Fruit fly (Drosophila melanogaster): ENCODE measurements around the gene Phlpp.

Gene Phlpp

dm6 chr2L:19023972-19024743, 34.8 kb upstream of the Phlpp start (continued):
- TF ChIP-seq CG11696 (GFP tag; IDR thresholded peaks at IDR 0.05) (no peak), CG3838 (GFP tag; optimal IDR thresholded peaks at IDR 0.05) (no peak), Fer1 (GFP tag; optimal IDR thresholded peaks at IDR 0.05) (peak; percentile 89), CG6813 (GFP tag; optimal IDR thresholded peaks at IDR 0.05) (peak; percentile 46), fd102C (GFP tag; optimal IDR thresholded peaks at IDR 0.05) (no peak), CG8944 (GFP tag; optimal IDR thresholded peaks at IDR 0.05) (no peak), CG8924 (tag; optimal IDR thresholded peaks at IDR 0.05) (peak; percentile 84), CG15601 (tag; optimal IDR thresholded peaks at IDR 0.05) (peak; percentile 72), bab2 (GFP tag; optimal IDR thresholded peaks at IDR 0.05) (peak; percentile 5), row (GFP tag; IDR thresholded peaks at IDR 0.05) (peak; percentile 70), CG4424 (GFP tag; optimal IDR thresholded peaks at IDR 0.05) (peak; percentile 43), CG2875 (GFP tag; optimal IDR thresholded peaks at IDR 0.05) (peak; percentile 34), hth (optimal IDR thresholded peaks at IDR 0.05) (no peak), Dll (GFP tag; IDR thresholded peaks at IDR 0.05; ENCODE audit: partially characterized antibody) (no peak), CG17612 (GFP tag; IDR thresholded peaks at IDR 0.05) (no peak), stc (GFP tag; IDR thresholded peaks at IDR 0.05) (peak; percentile 41; the same call in 1 of the 2 replicates), dmrt99B (tag; optimal IDR thresholded peaks at IDR 0.05) (peak; percentile 87), dm (GFP tag; optimal IDR thresholded peaks at IDR 0.05) (no peak), ems (GFP tag; optimal IDR thresholded peaks at IDR 0.05) (no peak), CG8388 (GFP tag; optimal IDR thresholded peaks at IDR 0.05) (peak; percentile 65), chm (GFP tag; IDR thresholded peaks at IDR 0.05) (0 out of 2 replicates have a peak, but pooled peaks have one; percentile 16), crc (GFP tag; optimal IDR thresholded peaks at IDR 0.05) (no peak), CG14441 (GFP tag; IDR thresholded peaks at IDR 0.05) (no peak), CG17385 (GFP tag; optimal IDR thresholded peaks at IDR 0.05) (peak; percentile 76), ci (GFP tag; IDR thresholded peaks at IDR 0.05) (no peak), Ets97D (GFP tag; optimal IDR thresholded peaks at IDR 0.05) (no peak), Gug (GFP tag; IDR thresholded peaks at IDR 0.05) (0 out of 4 replicates have a peak, but pooled peaks have one; percentile 25), gt (GFP tag; IDR thresholded peaks at IDR 0.05) (no peak), pum (GFP tag; optimal IDR thresholded peaks at IDR 0.05) (peak; percentile 17), pros (GFP tag; optimal IDR thresholded peaks at IDR 0.05) (no peak), ewg (GFP tag; optimal IDR thresholded peaks at IDR 0.05) (peak; percentile 38), gcm (GFP tag; optimal IDR thresholded peaks at IDR 0.05) (peak; percentile 57), CG3163 (GFP tag; optimal IDR thresholded peaks at IDR 0.05) (no peak), Meics (GFP tag; optimal IDR thresholded peaks at IDR 0.05) (peak; percentile 86), Bdp1 (GFP tag; optimal IDR thresholded peaks at IDR 0.05) (no peak), E2f1 (GFP tag; IDR thresholded peaks at IDR 0.05) (peak; percentile 7; the same call in 1 of the 2 replicates), ind (GFP tag; optimal IDR thresholded peaks at IDR 0.05) (peak; percentile 58), sima (GFP tag; optimal IDR thresholded peaks at IDR 0.05) (no peak), tgo (GFP tag; IDR thresholded peaks at IDR 0.05) (peak; percentile 48; the same call in 2 of the 3 replicates), CG8765 (GFP tag; IDR thresholded peaks at IDR 0.05) (no peak), Spps (tag; optimal IDR thresholded peaks at IDR 0.05) (no peak)

DNA sequence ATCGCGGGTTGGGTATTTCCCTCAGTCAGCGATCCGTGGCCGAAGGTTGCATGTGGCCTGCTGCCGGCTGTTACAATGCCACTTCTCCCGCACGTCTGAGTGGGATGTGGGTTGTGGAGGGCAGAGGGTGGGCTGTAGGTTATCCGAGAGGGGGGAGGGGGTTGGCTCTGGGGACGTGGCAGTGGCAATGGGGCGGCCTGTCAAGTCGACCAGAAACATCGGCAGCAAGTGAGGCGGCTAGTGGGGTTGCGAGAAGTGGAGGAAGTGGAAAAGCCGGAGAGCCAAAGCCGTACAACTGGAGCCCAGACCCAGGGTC, 34.2 kb upstream of the Phlpp start:
- TF ChIP-seq bcd (GFP tag; optimal IDR thresholded peaks at IDR 0.05) (peak; percentile 6), jing (GFP tag; optimal IDR thresholded peaks at IDR 0.05) (no peak), abd-A (tag; optimal IDR thresholded peaks at IDR 0.05) (peak; percentile 42), CG31441 (GFP tag; IDR thresholded peaks at IDR 0.05) (0 out of 2 replicates have a peak, but pooled peaks have one; percentile 6), Xrp1 (GFP tag; IDR thresholded peaks at IDR 0.05) (no peak), CG10543 (GFP tag; optimal IDR thresholded peaks at IDR 0.05) (peak; percentile 60), CG11695 (GFP tag; IDR thresholded peaks at IDR 0.05) (0 out of 3 replicates have a peak, but pooled peaks have one; percentile 1), lab (GFP tag; optimal IDR thresholded peaks at IDR 0.05) (peak; percentile 19), CG15601 (tag; optimal IDR thresholded peaks at IDR 0.05) (no peak), prd (optimal IDR thresholded peaks at IDR 0.05) (no peak), prd (GFP tag; IDR thresholded peaks at IDR 0.05) (0 out of 3 replicates have a peak, but pooled peaks have one; percentile 1), crol (GFP tag; IDR thresholded peaks at IDR 0.05) (peak; percentile 86), CG12104 (GFP tag; optimal IDR thresholded peaks at IDR 0.05) (peak; percentile 23)

All from whole organism, embryonic.